Fruit fly (Drosophila melanogaster): ENCODE results near the gene PpD3.
A peak's percentile ranks its signal among the peaks of the same experiment; 100 is the strongest.

PpD3 gene

DNA sequence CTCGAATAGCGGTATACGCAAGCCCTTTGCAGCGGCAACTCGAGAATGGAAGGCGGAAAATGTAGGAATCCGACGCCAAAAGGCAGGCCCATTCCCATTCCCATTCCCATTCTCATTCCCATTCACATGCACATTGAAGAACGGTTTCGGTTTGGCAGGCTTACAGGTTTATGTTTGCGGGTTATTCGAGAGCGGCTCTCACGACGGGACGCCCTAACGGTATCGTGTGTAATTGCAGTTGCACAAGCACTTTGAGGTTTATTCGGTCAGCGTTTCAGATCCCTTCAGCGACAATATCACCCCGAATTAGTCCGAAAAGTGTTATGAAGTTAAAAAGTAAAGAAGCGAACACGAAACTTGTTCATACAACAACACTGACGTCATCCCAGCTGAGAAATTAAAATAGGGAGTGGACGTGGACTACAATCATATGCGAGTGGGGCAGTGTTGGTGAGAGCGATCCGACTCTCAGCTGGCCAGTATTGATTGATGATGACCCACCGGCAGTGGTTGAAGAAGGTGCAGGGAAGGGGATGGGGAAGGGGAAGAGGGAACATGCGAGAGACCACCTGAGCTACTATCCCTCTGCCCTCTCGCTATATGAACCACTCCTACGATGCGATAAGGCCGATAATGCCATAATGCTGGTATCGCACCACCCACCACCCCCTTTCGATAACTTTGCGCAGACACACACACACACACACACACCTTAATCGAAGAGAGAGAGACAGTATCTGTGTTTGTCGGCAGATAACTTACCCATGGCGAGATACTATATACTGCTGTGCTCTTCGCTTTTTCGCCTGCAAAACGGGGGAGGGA, 43.3 kb upstream of the PpD3 start (continued):
- peak; percentile 83 for TF ChIP-seq CG13894 (tag; optimal IDR thresholded peaks at IDR 0.05)
- TF ChIP-seq C15 (GFP tag; IDR thresholded peaks at IDR 0.05), result no peak
- TF ChIP-seq nom (GFP tag; optimal IDR thresholded peaks at IDR 0.05), result peak; percentile 35
- peak in 1 of 2 experiments; percentile 82 for TF ChIP-seq Pdp1 (GFP tag; optimal IDR thresholded peaks at IDR 0.05)
- TF ChIP-seq CG15479 (GFP tag; optimal IDR thresholded peaks at IDR 0.05), result peak; percentile 91
- TF ChIP-seq Med (GFP tag), result peak; percentile 59
- TF ChIP-seq crp (GFP tag; optimal IDR thresholded peaks at IDR 0.05), result peak in 1 of 2 experiments; percentile 67
- no peak for TF ChIP-seq CG9797 (GFP tag; optimal IDR thresholded peaks at IDR 0.05)
- TF ChIP-seq klu (GFP tag; IDR thresholded peaks at IDR 0.05), result no peak
- peak; percentile 62 for TF ChIP-seq kah (GFP tag; optimal IDR thresholded peaks at IDR 0.05)
- peak; percentile 98 for TF ChIP-seq grn (GFP tag; optimal IDR thresholded peaks at IDR 0.05)
- TF ChIP-seq CG43689 (GFP tag; IDR thresholded peaks at IDR 0.05), result no peak
- peak; percentile 2 for TF ChIP-seq CG6765 (GFP tag; optimal IDR thresholded peaks at IDR 0.05)
- peak; percentile 15 for TF ChIP-seq CG18619 (GFP tag; optimal IDR thresholded peaks at IDR 0.05)
- peak; percentile 35 for TF ChIP-seq ash1 (GFP tag; optimal IDR thresholded peaks at IDR 0.05)
- peak; percentile 44 for TF ChIP-seq CG2120 (GFP tag; optimal IDR thresholded peaks at IDR 0.05)
- TF ChIP-seq Trl (optimal IDR thresholded peaks at IDR 0.05), result peak; percentile 69 to 90
- no peak for TF ChIP-seq Trl (GFP tag; optimal IDR thresholded peaks at IDR 0.05)
- peak; percentile 58 for TF ChIP-seq Hey (tag; optimal IDR thresholded peaks at IDR 0.05)
- peak; percentile 40 for TF ChIP-seq sd (tag; optimal IDR thresholded peaks at IDR 0.05)
- peak; percentile 5 for TF ChIP-seq BtbVII (GFP tag; optimal IDR thresholded peaks at IDR 0.05)
- peak; percentile 7 for TF ChIP-seq CG15514 (GFP tag; optimal IDR thresholded peaks at IDR 0.05)
- peak; percentile 82 for TF ChIP-seq exex (tag; optimal IDR thresholded peaks at IDR 0.05)
- TF ChIP-seq CG3847 (GFP tag; IDR thresholded peaks at IDR 0.05), result no peak
- no peak for TF ChIP-seq az2 (GFP tag; optimal IDR thresholded peaks at IDR 0.05)
- TF ChIP-seq tup (GFP tag; optimal IDR thresholded peaks at IDR 0.05), result no peak
- no peak for TF ChIP-seq ro (GFP tag; IDR thresholded peaks at IDR 0.05)
- peak in 1 of 2 experiments; percentile 32 for TF ChIP-seq Hr78 (GFP tag; optimal IDR thresholded peaks at IDR 0.05)
- TF ChIP-seq kni (GFP tag; optimal IDR thresholded peaks at IDR 0.05), result peak; percentile 79
- TF ChIP-seq kay (GFP tag; optimal IDR thresholded peaks at IDR 0.05), result peak; percentile 40
- peak; percentile 14 for TF ChIP-seq Nf-YB (GFP tag; optimal IDR thresholded peaks at IDR 0.05)
- TF ChIP-seq Hmr (GFP tag; optimal IDR thresholded peaks at IDR 0.05), result peak; percentile 66
- TF ChIP-seq CG11398 (GFP tag; optimal IDR thresholded peaks at IDR 0.05), result no peak
- TF ChIP-seq emc (GFP tag; optimal IDR thresholded peaks at IDR 0.05), result no peak
- no peak for TF ChIP-seq so (GFP tag; IDR thresholded peaks at IDR 0.05)

dm6 chr3R:9705008-9705628, 42.6 kb upstream of the PpD3 start, which contains the start of gene Unc-115a:
Unc-115a (minus strand) TSS chr3R:9705417.
- TF ChIP-seq nerfin-1 (tag; optimal IDR thresholded peaks at IDR 0.05) (peak; percentile 76), odd (GFP tag; optimal IDR thresholded peaks at IDR 0.05) (no peak), gfzf (GFP tag; optimal IDR thresholded peaks at IDR 0.05) (peak; percentile 98), Lim3 (GFP tag; IDR thresholded peaks at IDR 0.05) (no peak), CG17912 (GFP tag; optimal IDR thresholded peaks at IDR 0.05) (peak; percentile 54), CG12659 (GFP tag; optimal IDR thresholded peaks at IDR 0.05) (peak; percentile 86), CG34376 (GFP tag; optimal IDR thresholded peaks at IDR 0.05) (peak; percentile 52), ato (GFP tag; IDR thresholded peaks at IDR 0.05; ENCODE audit: partially characterized antibody) (no peak), slbo (GFP tag; IDR thresholded peaks at IDR 0.05) (no peak), tgo (GFP tag; IDR thresholded peaks at IDR 0.05) (no peak), phol (tag; optimal IDR thresholded peaks at IDR 0.05) (peak; percentile 59), Gug (GFP tag; IDR thresholded peaks at IDR 0.05) (peak; percentile 45; the same call in 2 of the 4 replicates), lola (GFP tag; optimal IDR thresholded peaks at IDR 0.05) (no peak), Hand (GFP tag; optimal IDR thresholded peaks at IDR 0.05) (peak; percentile 28)

All from whole organism, embryonic.